Fruit fly (Drosophila melanogaster): ENCODE measurements around the gene Pif1.

Gene Pif1

DNA sequence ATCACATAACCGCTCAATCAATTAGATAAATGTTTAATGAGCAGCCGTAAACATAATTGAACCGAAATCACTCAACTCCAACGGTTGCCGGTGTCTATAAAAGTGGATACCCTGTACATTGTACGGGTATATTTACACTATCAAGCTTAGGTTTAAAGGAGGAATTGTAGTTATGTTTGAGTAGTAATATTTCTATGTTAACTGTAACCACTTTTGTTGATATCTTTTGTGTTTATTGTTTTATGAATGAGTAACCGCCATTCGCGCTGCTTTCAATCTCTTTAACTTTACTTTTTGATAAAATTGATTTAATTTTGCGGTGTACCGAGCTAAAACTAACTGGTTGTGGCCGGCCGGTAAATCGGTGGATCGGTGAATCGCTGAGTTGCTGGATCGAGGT is 12.2 kb upstream of the Pif1 start:
- no peak for TF ChIP-seq CG17801 (GFP tag; optimal IDR thresholded peaks at IDR 0.05; ENCODE audit: partially characterized antibody)

DNA sequence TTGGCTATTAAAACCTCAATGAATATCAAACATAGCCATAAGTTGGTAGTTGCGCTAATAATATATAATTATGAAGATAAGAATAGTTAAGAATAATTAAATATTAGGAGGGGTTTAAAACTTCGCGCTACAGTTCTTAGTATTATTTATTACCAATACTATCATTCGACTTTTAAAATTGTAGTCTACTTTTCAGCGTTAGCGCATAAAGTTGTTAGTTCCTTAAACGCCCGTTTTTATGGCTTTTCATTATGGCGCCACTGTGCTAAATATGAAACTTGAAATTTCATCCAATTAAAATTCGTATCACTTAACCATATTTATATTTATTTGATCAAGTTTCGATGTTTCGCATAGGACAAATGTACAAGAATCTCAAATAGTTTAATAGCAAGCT is 10.6 kb upstream of the Pif1 start:
- TF ChIP-seq CG17801 (GFP tag; optimal IDR thresholded peaks at IDR 0.05; ENCODE audit: partially characterized antibody): no peak

- TF ChIP-seq CG17801 (GFP tag; optimal IDR thresholded peaks at IDR 0.05; ENCODE audit: partially characterized antibody): no peak
These were observed 10.1 kb upstream of the Pif1 start for dm6 chr2L:3479697-3480442.

dm6 chr2L:3478034-3478880 is 8.5 kb upstream of the Pif1 start, which contains the start of gene Thor:
TSS of gene Thor (plus strand) at chr2L:3478434.
- TF ChIP-seq CG17801 (GFP tag; optimal IDR thresholded peaks at IDR 0.05; ENCODE audit: partially characterized antibody): peak; percentile 75

DNA sequence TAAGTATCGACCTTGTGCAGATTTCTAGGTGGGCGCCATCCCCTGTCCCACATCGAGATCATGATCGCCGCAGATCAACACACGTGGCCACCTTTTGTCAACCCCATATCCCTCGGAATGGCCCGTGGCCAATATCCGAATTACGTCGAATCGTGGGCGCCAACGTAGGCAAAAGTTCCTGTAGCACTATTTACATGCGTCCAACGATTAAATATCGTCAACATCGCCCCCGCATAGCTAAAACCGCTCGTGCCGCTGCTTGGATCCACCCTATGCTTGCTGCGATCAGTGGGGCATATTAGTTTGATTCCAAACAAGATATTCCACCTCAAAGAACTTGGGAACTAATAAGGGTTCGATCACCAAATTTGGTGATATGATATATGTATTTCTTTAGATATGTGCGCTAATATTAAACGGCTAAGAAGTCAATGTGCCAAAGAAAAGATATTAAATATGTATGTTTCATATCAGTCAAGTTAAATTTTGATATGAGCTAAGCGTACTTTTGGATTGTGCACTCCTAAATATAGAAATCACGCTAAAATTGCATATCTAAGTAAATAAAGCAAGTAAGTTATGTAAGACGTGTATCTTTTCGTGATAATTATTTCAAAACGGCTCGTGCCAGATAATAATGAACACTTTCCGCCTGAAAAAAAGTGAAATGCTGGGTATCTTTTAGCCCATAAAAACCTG is 7.4 kb upstream of the Pif1 start:
- TF ChIP-seq CG17801 (GFP tag; optimal IDR thresholded peaks at IDR 0.05; ENCODE audit: partially characterized antibody): peak; percentile 5

DNA sequence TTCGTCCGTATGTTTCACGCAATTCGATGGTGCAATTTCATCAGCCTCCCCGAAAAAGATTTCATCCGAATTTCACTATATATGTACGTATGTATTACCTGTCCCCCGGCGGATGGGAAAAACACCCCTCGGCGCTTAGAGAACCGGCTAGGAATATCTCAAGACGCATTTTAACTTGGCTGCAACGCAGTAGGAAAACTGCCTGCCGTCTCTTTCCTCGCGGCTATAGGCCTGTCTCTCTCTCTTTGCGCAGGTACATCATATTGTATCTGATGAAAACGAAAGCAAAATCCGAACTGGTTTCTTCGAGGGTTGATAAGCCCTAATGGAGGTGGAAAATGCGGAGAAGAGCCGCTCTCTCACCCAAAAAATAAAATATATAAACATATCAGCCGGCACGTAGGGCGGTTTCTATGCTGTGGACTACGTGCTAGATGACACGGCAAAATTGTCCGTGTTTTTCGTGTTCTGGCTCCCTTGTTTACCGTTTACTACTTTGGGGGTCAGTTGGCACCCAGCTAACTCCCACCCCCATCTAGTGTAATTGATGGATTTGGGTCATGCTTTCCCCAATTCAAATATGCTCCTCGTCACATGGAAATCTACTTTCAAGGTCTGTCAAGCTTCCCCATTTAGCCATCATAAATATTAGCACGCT is 6.7 kb upstream of the Pif1 start:
- no peak for TF ChIP-seq CG17801 (GFP tag; optimal IDR thresholded peaks at IDR 0.05; ENCODE audit: partially characterized antibody)

DNA sequence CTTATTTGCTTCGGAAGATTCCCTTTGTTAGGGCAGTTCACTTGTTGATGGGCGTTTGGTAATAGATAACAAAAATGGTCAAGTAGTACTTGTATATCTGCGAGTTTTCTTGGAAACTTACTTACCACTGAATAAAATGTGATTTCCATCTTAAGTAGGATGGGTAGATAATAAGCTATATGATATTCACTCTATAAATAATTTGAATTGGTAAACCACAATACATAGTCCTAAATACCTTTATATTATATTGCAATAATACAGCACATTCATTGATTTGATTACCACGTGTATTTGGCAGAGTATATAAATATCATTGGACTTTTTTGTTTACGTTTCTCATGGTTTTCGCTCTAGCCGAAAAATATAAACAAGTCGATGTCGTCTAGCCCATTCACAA is 6.1 kb upstream of the Pif1 start:
- peak; percentile 8 for TF ChIP-seq CG17801 (GFP tag; optimal IDR thresholded peaks at IDR 0.05; ENCODE audit: partially characterized antibody)

DNA sequence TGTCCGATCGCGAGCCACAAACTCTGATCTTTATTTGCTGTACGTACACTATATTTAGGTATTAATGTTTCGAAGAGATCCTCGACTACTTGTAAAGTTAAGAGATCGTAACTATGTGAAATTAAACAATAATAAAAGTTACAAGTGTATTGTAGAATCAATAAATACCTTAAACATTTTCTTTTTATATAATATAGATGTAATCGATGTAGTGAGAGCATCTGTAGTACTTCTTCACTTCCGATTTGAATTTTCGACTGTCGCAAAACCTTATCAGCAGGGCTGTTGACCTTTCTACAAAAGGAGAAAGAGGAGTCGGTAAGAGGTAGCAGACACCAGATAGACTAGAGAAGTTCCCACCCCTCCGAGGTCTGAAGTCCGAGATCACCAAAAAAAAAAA is 5.4 kb upstream of the Pif1 start:
- TF ChIP-seq CG17801 (GFP tag; optimal IDR thresholded peaks at IDR 0.05; ENCODE audit: partially characterized antibody): no peak

- no peak for TF ChIP-seq CG17801 (GFP tag; optimal IDR thresholded peaks at IDR 0.05; ENCODE audit: partially characterized antibody)
These were observed 2.4 kb upstream of the Pif1 start, which contains the start of gene Pgant4 for dm6 chr2L:3472242-3472641. TSS of gene Pgant4 (plus strand) at chr2L:3472603.

DNA sequence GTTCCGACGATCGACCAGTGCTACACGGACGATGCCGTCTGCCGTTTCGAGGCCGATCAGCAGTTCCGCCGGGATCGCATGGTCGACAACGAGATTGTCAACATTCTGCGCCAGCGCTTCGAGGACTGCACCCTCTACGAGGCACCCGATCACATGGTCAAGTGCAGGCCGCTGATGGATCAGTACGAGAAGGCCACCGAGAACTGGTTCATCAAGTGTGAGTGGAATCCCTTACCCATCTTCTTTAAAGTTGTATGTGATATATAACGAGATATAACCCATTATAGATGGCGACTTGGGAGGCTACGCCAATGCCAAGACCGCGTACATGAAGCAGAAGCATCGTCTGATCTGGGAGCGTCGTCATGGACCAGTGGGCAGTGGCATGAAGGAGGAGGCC is 3.0 kb downstream of the Pif1 start:
- TF ChIP-seq CG17801 (GFP tag; optimal IDR thresholded peaks at IDR 0.05; ENCODE audit: partially characterized antibody): no peak

DNA sequence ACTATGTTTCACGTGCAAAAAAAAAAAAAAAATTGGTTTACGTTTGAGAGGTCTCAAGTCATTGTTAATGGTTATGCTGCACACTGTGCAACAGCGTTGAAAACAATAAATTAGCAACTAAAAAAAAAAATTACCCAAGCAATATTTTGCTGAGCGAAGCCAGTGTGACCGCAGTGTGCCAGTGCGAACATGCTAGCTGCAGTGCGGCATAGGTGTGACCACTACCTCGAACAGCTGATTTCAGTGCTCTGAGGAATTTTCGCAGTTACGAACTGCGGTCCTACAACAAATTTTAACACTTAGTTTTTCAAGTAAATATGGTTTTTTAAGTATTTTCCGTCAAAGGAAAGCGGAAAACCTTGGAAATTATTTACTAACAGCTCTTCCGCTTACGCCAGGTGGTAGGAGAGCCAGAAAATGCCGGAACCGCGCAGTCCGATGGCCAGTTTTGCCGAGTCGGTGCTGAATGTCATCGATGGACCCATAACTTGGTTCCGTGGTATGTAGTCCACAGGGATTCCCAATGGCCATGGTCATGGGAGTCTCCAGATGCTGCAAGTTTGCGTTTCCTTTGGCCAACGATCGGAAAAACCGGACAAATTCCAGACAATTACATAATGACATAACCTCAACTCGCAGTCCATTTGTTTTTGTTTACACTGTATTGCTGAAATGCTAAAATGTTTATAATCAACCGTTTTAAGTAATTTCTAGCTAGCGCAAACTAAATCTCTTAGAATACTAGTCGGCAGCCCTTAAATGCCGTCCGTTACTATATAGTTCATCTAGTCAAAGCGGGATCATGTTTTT is 3.7 kb downstream of the Pif1 start, which contains the start of the genes msl-2 and ND-PDSW:
Gene msl-2 (minus strand): TSS at position 195 of the 810 bp plus-strand sequence.
Gene ND-PDSW (plus strand): TSS at position 240 of the 810 bp plus-strand sequence.
- no peak for TF ChIP-seq CG17801 (GFP tag; optimal IDR thresholded peaks at IDR 0.05; ENCODE audit: partially characterized antibody)

DNA sequence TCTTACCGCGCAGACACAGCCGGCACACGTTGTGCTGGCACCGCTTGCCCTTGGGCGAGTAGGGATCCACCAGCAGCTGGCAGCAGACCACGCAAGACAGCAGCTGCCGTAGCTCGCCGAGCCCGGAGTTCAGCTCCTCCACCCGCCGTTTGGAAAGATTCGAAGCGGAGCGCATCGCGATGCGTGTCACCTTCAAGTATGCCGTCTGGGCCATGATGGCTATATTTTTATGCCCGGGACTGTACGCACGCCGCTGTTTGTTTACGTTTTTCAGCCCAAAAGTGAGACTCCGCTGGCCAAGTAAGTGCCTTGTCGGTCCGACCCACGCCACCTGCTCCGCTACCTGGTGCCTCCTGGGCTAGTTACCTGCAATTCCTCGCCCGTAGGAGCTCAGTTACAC is 4.4 kb downstream of the Pif1 start:
- TF ChIP-seq CG17801 (GFP tag; optimal IDR thresholded peaks at IDR 0.05; ENCODE audit: partially characterized antibody): no peak

DNA sequence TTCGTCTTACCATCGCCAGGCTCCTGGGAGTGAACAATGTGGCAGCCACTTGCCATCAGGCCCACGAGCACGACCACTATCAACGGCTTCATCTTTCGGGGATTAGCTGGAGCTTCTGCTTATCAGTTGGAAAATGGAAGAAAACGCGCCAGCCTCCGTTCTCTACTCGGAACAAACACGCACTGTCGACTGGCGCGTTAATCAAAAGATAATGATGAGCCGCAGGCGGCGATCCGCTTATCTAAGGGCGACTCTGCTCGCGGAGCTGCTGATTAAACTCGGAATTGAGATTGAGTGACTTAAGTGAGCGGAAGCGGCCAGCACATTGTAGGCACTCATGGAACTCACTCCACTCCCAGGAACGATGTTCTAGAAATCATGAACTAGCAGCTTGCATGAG is 8.0 kb downstream of the Pif1 start, which contains the start of gene CG3246:
Gene CG3246 (minus strand): TSS at position 193 of the 400 bp plus-strand sequence.
- TF ChIP-seq CG17801 (GFP tag; optimal IDR thresholded peaks at IDR 0.05; ENCODE audit: partially characterized antibody): no peak

DNA sequence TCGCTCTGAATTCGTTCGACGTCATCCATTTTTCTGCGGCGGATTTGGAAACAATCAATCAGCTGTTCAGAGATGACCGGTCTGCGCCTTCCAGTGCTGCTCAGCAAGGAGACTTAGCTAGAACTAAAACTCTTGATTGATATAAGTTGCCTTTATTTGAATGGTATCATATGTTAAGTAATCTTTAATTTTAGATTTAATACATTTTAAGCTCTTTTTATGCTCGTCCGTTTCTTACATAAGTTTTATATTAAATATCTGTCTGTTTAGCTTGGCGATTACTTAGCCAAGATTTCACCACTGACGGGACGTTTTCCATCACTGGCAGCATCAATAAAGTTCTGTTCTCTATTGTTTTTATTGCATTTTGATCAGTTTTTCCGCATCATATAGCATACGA is 12.8 kb downstream of the Pif1 start, which contains the start of the genes Cog3 and Sec5:
Gene Cog3 (minus strand): TSS at position 58 of the 400 bp plus-strand sequence.
Gene Sec5 (plus strand): TSS at position 296 of the 400 bp plus-strand sequence.
- peak; percentile 55 for TF ChIP-seq CG17801 (GFP tag; optimal IDR thresholded peaks at IDR 0.05; ENCODE audit: partially characterized antibody)

Measured in ovary, adult (tissue).